Fruit fly (Drosophila melanogaster) whole organism, embryonic: ENCODE data around the gene Tnpo.

Experiments used
- Atf3 ChIP-seq: fragments of 200-800 bp; sonication (Bioruptor generic); optimal IDR thresholded peaks from 3 replicates; lab custom pipeline; 2016; ENCODE audit warnings: missing biosample characterization, missing genetic modification characterization
- Bdp1 ChIP-seq: fragments of 200-800 bp; sonication (Bioruptor generic); optimal IDR thresholded peaks from 3 replicates; lab custom pipeline; 2016; ENCODE audit warnings: missing biosample characterization, missing genetic modification characterization
- CG10274 ChIP-seq: fragments of 200-800 bp; sonication (Bioruptor generic); optimal IDR thresholded peaks from 3 replicates; lab custom pipeline; 2017; ENCODE audit warnings: missing biosample characterization, mild to moderate bottlenecking, missing genetic modification characterization
- CG10366 ChIP-seq: fragments of 200-800 bp; sonication (Bioruptor generic); IDR thresholded peaks from 2 replicates; pipeline ENCODE4 v1.3.6; 2022; ENCODE audit warnings: missing biosample characterization, missing genetic modification characterization
- CG11093 ChIP-seq: fragments of 200-800 bp; sonication (Bioruptor generic); IDR thresholded peaks from 3 replicates; pipeline ENCODE4 v1.3.6; 2022; ENCODE audit warnings: missing biosample characterization, missing genetic modification characterization
- CG11504 ChIP-seq: fragments of 200-800 bp; sonication (Bioruptor generic); optimal IDR thresholded peaks from 3 replicates; lab custom pipeline; 2019; ENCODE audit warnings: missing biosample characterization, mild to moderate bottlenecking, missing genetic modification characterization, moderate library complexity
- CG11723 ChIP-seq: fragments of 200-800 bp; sonication (Bioruptor generic); optimal IDR thresholded peaks from 2 replicates; lab custom pipeline; 2017; ENCODE audit warnings: missing biosample characterization, mild to moderate bottlenecking, missing genetic modification characterization
- CG12219 ChIP-seq: fragments of 200-800 bp; sonication (Bioruptor generic); optimal IDR thresholded peaks from 3 replicates; lab custom pipeline; 2018; ENCODE audit warnings: missing biosample characterization, mild to moderate bottlenecking, missing genetic modification characterization
- CG12236 ChIP-seq: fragments of 200-800 bp; sonication (Bioruptor generic); optimal IDR thresholded peaks from 2 replicates; lab custom pipeline; 2016; ENCODE audit warnings: missing biosample characterization, missing genetic modification characterization
- CG12942 ChIP-seq: fragments of 200-800 bp; sonication (Bioruptor generic); optimal IDR thresholded peaks from 3 replicates; lab custom pipeline; 2016; ENCODE audit warnings: missing biosample characterization, missing genetic modification characterization
- CG1792 ChIP-seq: fragments of 200-800 bp; sonication (Bioruptor generic); optimal IDR thresholded peaks from 2 replicates; lab custom pipeline; 2016; ENCODE audit warnings: missing biosample characterization, missing genetic modification characterization
- CG18764 ChIP-seq: fragments of 200-800 bp; sonication (Bioruptor generic); optimal IDR thresholded peaks from 3 replicates; lab custom pipeline; 2016; ENCODE audit warnings: missing biosample characterization, missing genetic modification characterization
- CG2116 ChIP-seq: fragments of 200-800 bp; sonication (Bioruptor generic); optimal IDR thresholded peaks from 3 replicates; lab custom pipeline; 2018; ENCODE audit warnings: missing biosample characterization, mild to moderate bottlenecking, missing genetic modification characterization
- CG31388 ChIP-seq: fragments of 200-800 bp; sonication (Bioruptor generic); optimal IDR thresholded peaks from 2 replicates; lab custom pipeline; 2016; ENCODE audit warnings: missing biosample characterization, missing genetic modification characterization
- CG34224 ChIP-seq: fragments of 200-800 bp; sonication (Bioruptor generic); IDR thresholded peaks from 3 replicates; pipeline ENCODE4 v1.3.6; 2022; ENCODE audit warnings: missing biosample characterization, missing genetic modification characterization; ENCODE audit not compliant: partially characterized antibody
- CG3995 ChIP-seq: fragments of 200-800 bp; sonication (Bioruptor generic); optimal IDR thresholded peaks from 3 replicates; lab custom pipeline; 2016; ENCODE audit warnings: missing biosample characterization, missing genetic modification characterization
- CG4282 ChIP-seq: fragments of 200-800 bp; sonication (Bioruptor generic); optimal IDR thresholded peaks from 2 replicates; lab custom pipeline; 2016; ENCODE audit warnings: missing biosample characterization, missing genetic modification characterization
- CG4360 ChIP-seq: fragments of 200-800 bp; sonication (Bioruptor generic); IDR thresholded peaks from 2 replicates; pipeline ENCODE4 v1.3.6; 2022; ENCODE audit warnings: missing biosample characterization, missing genetic modification characterization
- CG43689 ChIP-seq: fragments of 200-800 bp; sonication (Bioruptor generic); IDR thresholded peaks from 2 replicates; pipeline ENCODE4 v1.3.6; 2022; ENCODE audit warnings: missing biosample characterization, missing genetic modification characterization
- CG6654 ChIP-seq: fragments of 200-800 bp; sonication (Bioruptor generic); optimal IDR thresholded peaks from 2 replicates; lab custom pipeline; 2017; ENCODE audit warnings: missing biosample characterization, mild to moderate bottlenecking, missing genetic modification characterization
- CG7963 ChIP-seq: fragments of 200-800 bp; sonication (Bioruptor generic); IDR thresholded peaks from 3 replicates; pipeline ENCODE4 v1.3.6; 2022; ENCODE audit warnings: missing biosample characterization, missing genetic modification characterization; ENCODE audit not compliant: partially characterized antibody
- Doc2 ChIP-seq: fragments of 200-800 bp; sonication (Bioruptor generic); IDR thresholded peaks from 2 replicates; pipeline ENCODE4 v1.3.6; 2022; ENCODE audit warnings: missing biosample characterization, missing genetic modification characterization
- HHEX ChIP-seq: fragments of 200-800 bp; sonication (Bioruptor generic); optimal IDR thresholded peaks from 3 replicates; lab custom pipeline; 2017; ENCODE audit warnings: missing biosample characterization, mild to moderate bottlenecking, missing genetic modification characterization, missing genetic modification reagents
- HLHmδ ChIP-seq: fragments of 200-800 bp; sonication (Bioruptor generic); optimal IDR thresholded peaks from 2 replicates; lab custom pipeline; 2018; ENCODE audit warnings: missing biosample characterization, mild to moderate bottlenecking, missing genetic modification characterization, moderate library complexity
- Hr78 ChIP-seq, 2 experiments: fragments of 200-800 bp in 1 of 2; fragments of >200 bp in 1 of 2; sonication (Bioruptor generic) in 1 of 2; optimal IDR thresholded peaks; 2 replicates each; lab custom pipeline; 2017 to 2019; ENCODE audit warnings: missing biosample characterization in 2 of 2, missing genetic modification characterization in 2 of 2, mild to moderate bottlenecking in 1 of 2, moderate library complexity in 1 of 2
- Max ChIP-seq: fragments of 200-800 bp; sonication (Bioruptor generic); optimal IDR thresholded peaks from 2 replicates; lab custom pipeline; 2016; ENCODE audit warnings: missing biosample characterization, mild to moderate bottlenecking, missing genetic modification characterization
- NC2α ChIP-seq: fragments of 200-800 bp; sonication (Bioruptor generic); optimal IDR thresholded peaks from 2 replicates; lab custom pipeline; 2016; ENCODE audit warnings: missing biosample characterization, missing genetic modification characterization
- PHDP ChIP-seq: fragments of 200-800 bp; sonication (Bioruptor generic); optimal IDR thresholded peaks from 3 replicates; lab custom pipeline; 2018; ENCODE audit warnings: missing biosample characterization, mild to moderate bottlenecking, missing genetic modification characterization, moderate library complexity
- Poxn ChIP-seq: fragments of 200-800 bp; sonication (Bioruptor generic); IDR thresholded peaks from 2 replicates; pipeline ENCODE4 v1.3.6; 2022; ENCODE audit warnings: missing biosample characterization, missing genetic modification characterization
- Scr ChIP-seq: fragments of 200-800 bp; sonication (Bioruptor generic); IDR thresholded peaks from 2 replicates; pipeline ENCODE4 v1.3.6; 2022; ENCODE audit warnings: missing biosample characterization, missing genetic modification characterization; ENCODE audit not compliant: partially characterized antibody
- cas ChIP-seq: fragments of 200-800 bp; sonication (Bioruptor generic); IDR thresholded peaks from 2 replicates; pipeline ENCODE4 v1.3.6; 2022; ENCODE audit warnings: missing biosample characterization, missing genetic modification characterization
- ci ChIP-seq: fragments of 200-800 bp; sonication (Bioruptor generic); IDR thresholded peaks from 3 replicates; pipeline ENCODE4 v1.3.6; 2022; ENCODE audit warnings: missing biosample characterization, missing genetic modification characterization
- fd3F ChIP-seq: fragments of 200-800 bp; sonication (Bioruptor generic); optimal IDR thresholded peaks from 2 replicates; lab custom pipeline; 2018; ENCODE audit warnings: missing biosample characterization, mild to moderate bottlenecking, missing genetic modification characterization, moderate library complexity
- her ChIP-seq: fragments of 200-800 bp; sonication (Bioruptor generic); optimal IDR thresholded peaks from 2 replicates; lab custom pipeline; 2016; ENCODE audit warnings: missing biosample characterization, missing genetic modification characterization
- lilli ChIP-seq: fragments of 200-800 bp; sonication (Bioruptor generic); optimal IDR thresholded peaks from 3 replicates; lab custom pipeline; 2016; ENCODE audit warnings: missing biosample characterization, missing genetic modification characterization
- pan ChIP-seq, 4 experiments: fragments of >200 bp in 3 of 4; fragments of 200-800 bp in 1 of 4; sonication (Bioruptor generic) in 1 of 4; optimal IDR thresholded peaks in 3 of 4; IDR thresholded peaks in 1 of 4; 2 replicates each; pipeline versions ENCODE4 v1.3.6 to Lab custom; 2017 to 2022; ENCODE audit warnings: missing biosample characterization in 2 of 4, missing genetic modification characterization in 2 of 4, mixed read lengths in 1 of 4
- pita ChIP-seq: fragments of 200-800 bp; sonication (Bioruptor generic); optimal IDR thresholded peaks from 2 replicates; lab custom pipeline; 2017; ENCODE audit warnings: missing biosample characterization, mild to moderate bottlenecking, missing genetic modification characterization
- pnt ChIP-seq: fragments of 200-800 bp; sonication (Bioruptor generic); optimal IDR thresholded peaks from 3 replicates; lab custom pipeline; 2016; ENCODE audit warnings: missing biosample characterization, missing genetic modification characterization
- pzg ChIP-seq: fragments of 200-800 bp; sonication (Bioruptor generic); optimal IDR thresholded peaks from 3 replicates; lab custom pipeline; 2018; ENCODE audit warnings: missing biosample characterization, mild to moderate bottlenecking, missing genetic modification characterization, moderate library complexity
- sd ChIP-seq: fragments of 200-800 bp; sonication (Bioruptor generic); optimal IDR thresholded peaks from 3 replicates; lab custom pipeline; 2018; ENCODE audit warnings: missing biosample characterization, mild to moderate bottlenecking, missing genetic modification characterization, moderate library complexity
- seq ChIP-seq: fragments of 200-800 bp; sonication (Bioruptor generic); IDR thresholded peaks from 2 replicates; pipeline ENCODE4 v1.3.6; 2022; ENCODE audit warnings: missing biosample characterization, missing genetic modification characterization
- trem ChIP-seq: fragments of 200-800 bp; optimal IDR thresholded peaks from 3 replicates; lab custom pipeline; 2019; ENCODE audit warnings: missing biosample characterization, mild to moderate bottlenecking, missing genetic modification characterization, moderate library complexity
- wek ChIP-seq: fragments of 200-800 bp; sonication (Bioruptor generic); optimal IDR thresholded peaks from 3 replicates; lab custom pipeline; 2018; ENCODE audit warnings: missing biosample characterization, mild to moderate bottlenecking, missing genetic modification characterization, moderate library complexity
- yki ChIP-seq: fragments of >200 bp; optimal IDR thresholded peaks from 3 replicates; lab custom pipeline; 2018

The Tnpo gene

DNA sequence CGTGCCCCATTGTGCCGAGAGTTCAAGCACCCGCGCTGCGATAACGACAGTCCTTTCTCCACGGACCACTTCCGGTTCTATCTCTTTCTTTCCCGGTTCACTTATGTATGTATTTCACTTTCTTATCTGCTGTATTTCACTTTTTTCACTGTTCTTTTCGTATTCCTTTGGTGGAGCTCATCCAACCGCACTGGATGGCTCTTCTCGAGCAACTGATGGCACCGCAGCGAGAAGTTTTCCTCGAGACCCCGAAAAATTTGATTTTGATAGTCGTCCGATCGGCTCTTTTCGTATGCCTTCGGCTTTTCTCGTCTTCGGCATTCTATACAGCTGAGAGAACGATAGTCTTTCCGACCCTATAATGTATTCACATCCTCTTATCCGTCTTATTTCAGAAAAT, 24.5 kb downstream of the Tnpo start, which contains the start of gene LanA (continued):
- TF ChIP-seq CG4360 (GFP tag; lab: Robert Waterston, UW) (peak; percentile 15; the same call in 1 of the 2 replicates), pzg (GFP tag; lab: Kevin White, UChicago) (no peak), CG12942 (no peak), fd3F (GFP tag; lab: Kevin White, UChicago) (no peak), seq (GFP tag; lab: Robert Waterston, UW) (no peak), Hr78 (GFP tag; optimal IDR thresholded peaks at IDR 0.05; lab: Kevin White, UChicago) (no peak), CG34224 (GFP tag; lab: Robert Waterston, UW) (no peak), Bdp1 (GFP tag; lab: Kevin White, UChicago) (no peak), Doc2 (GFP tag; lab: Robert Waterston, UW) (no peak), CG3995 (no peak), CG11093 (no peak), Atf3 (GFP tag; lab: Kevin White, UChicago) (no peak), Poxn (no peak), ci (peak; percentile 49; the same call in 2 of the 3 replicates), CG43689 (GFP tag; lab: Robert Waterston, UW) (no peak), Max (no peak), CG11504 (no peak), HLHmδ (peak; percentile 75), CG10274 (GFP tag; lab: Kevin White, UChicago) (no peak), cas (GFP tag; lab: Robert Waterston, UW) (no peak), CG12236 (GFP tag; lab: Kevin White, UChicago) (no peak), Scr (0 out of 2 replicates have a peak, but pooled peaks have one; percentile 20), NC2α (no peak), HHEX (GFP tag; lab: Kevin White, UChicago) (no peak), pnt (GFP tag; lab: Kevin White, UChicago) (no peak), lilli (no peak), CG10366 (no peak), CG12219 (GFP tag; lab: Kevin White, UChicago) (no peak), CG4282 (GFP tag; lab: Kevin White, UChicago) (no peak), CG7963 (GFP tag; lab: Robert Waterston, UW) (no peak), her (GFP tag; lab: Kevin White, UChicago) (peak; percentile 45), wek (GFP tag; lab: Kevin White, UChicago) (no peak), CG18764 (GFP tag; lab: Kevin White, UChicago) (no peak), CG1792 (no peak), pan (optimal IDR thresholded peaks at IDR 0.05; lab: Kevin White, UChicago) (no peak), pan (GFP tag; optimal IDR thresholded peaks at IDR 0.05 in 1 of 2, IDR thresholded peaks at IDR 0.05 in 1 of 2) (peak in 1 of 2 experiments; percentile 11), CG2116 (GFP tag; lab: Kevin White, UChicago) (no peak), sd (peak; percentile 19), yki (lab: Kevin White, UChicago) (no peak), PHDP (tag; lab: Kevin White, UChicago) (no peak), CG31388 (no peak), trem (no peak), CG6654 (GFP tag; lab: Kevin White, UChicago) (no peak), pita (GFP tag; lab: Kevin White, UChicago) (no peak), CG11723 (GFP tag; lab: Kevin White, UChicago) (no peak)
